Fruit fly (Drosophila melanogaster): Measurements from ENCODE around the gene CG12111.

DNA sequence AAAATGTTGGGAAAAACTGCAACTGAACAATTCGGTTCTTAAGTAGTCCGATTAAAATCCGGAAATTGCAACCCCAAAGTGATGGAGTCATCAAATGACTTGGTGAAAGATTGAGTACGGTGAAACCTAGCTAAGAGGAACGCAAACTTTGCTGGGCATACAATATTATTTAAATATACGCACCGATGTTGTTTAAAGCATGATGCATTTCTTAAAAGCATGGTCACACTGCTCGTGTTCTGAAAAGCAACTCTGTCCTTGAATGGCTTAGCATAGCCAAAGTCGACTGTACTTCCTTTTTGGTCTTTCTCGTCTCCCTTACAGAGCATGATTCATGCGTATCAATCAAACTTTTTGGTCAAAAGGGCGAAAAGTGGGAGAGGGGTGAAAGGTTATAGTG, 34.1 kb downstream of the CG12111 start:
- TF ChIP-seq Pif1B (GFP tag; optimal IDR thresholded peaks at IDR 0.05) (no peak), CG15710 (tag; optimal IDR thresholded peaks at IDR 0.05) (no peak)
